Worm (Caenorhabditis elegans): ENCODE measurements around the gene T16H12.13.

DNA sequence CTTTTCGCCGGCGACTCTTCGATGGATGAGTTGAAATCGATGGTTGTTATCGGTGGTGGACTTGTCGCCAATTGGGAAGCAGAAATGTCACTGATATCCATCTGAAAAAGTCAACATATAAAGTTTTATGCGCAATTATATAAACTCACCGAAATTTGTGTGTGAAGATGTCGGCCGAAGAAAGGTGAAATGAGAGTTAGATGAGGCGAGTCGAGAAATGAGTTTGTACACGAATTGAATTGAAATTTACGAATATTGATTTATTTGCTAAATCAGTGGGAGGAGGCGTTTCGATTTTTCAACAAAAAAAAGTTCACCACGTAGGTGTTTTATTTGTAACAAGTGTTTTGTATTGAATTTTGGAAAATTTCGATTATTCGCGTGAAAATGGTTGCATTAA, 16.1 kb downstream of the T16H12.13 start, which contains the start of gene kel-10:
- TF ChIP-seq nhr-10 (tag; optimal IDR thresholded peaks at IDR 0.05) (no peak), ama-1 (optimal IDR thresholded peaks at IDR 0.05) (no peak), aha-1 (tag) (no peak), lsy-2 (tag; optimal IDR thresholded peaks at IDR 0.05) (no peak), dpl-1 (GFP tag; optimal IDR thresholded peaks at IDR 0.05) (no peak), fos-1 (tag; optimal IDR thresholded peaks at IDR 0.05) (no peak), ztf-11 (tag; optimal IDR thresholded peaks at IDR 0.05) (no peak), fkh-10 (GFP tag; optimal IDR thresholded peaks at IDR 0.05) (no peak), attf-4 (tag; optimal IDR thresholded peaks at IDR 0.05) (no peak), skn-1 (tag; optimal IDR thresholded peaks at IDR 0.05) (no peak), lin-13 (GFP tag; optimal IDR thresholded peaks at IDR 0.05) (no peak)
